Worm (Caenorhabditis elegans): Measurements from ENCODE around the gene F35H12.1.

DNA sequence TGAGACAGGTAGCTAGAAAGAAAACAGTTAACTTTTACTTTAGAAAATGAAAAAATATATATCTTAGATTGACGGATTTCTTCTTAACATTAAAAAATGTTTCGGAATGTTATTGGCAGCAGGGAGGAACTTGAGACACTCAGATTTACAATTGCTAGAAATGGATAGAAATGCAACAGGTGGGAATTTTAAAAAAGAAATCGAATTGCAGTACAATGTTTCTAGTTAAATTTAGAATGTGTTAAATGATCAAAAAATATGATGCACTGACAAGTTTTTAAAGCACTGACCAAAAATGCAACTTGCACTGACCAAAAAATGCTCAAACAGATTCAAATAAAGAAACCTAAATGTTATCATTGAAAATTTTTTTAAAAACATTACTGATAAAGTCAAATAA is 7.5 kb upstream of the F35H12.1 start:
- no peak for TF ChIP-seq nhr-76 (tag; optimal IDR thresholded peaks at IDR 0.05)
- no peak for TF ChIP-seq lir-3 (tag; optimal IDR thresholded peaks at IDR 0.05; ENCODE audit: poor library complexity)
- TF ChIP-seq fos-1 (tag; optimal IDR thresholded peaks at IDR 0.05), result no peak
- TF ChIP-seq ztf-4 (tag; optimal IDR thresholded peaks at IDR 0.05), result no peak
- TF ChIP-seq snpc-4 (tag; optimal IDR thresholded peaks at IDR 0.05), result no peak
- TF ChIP-seq fkh-10 (GFP tag; optimal IDR thresholded peaks at IDR 0.05), result no peak
- no peak for TF ChIP-seq zag-1 (tag; optimal IDR thresholded peaks at IDR 0.05)
- no peak for TF ChIP-seq unc-130 (tag; optimal IDR thresholded peaks at IDR 0.05)
- TF ChIP-seq mdl-1 (tag; optimal IDR thresholded peaks at IDR 0.05), result no peak

All from whole organism, L1 larva.